Worm (Caenorhabditis elegans) whole organism, L4 larva: Measurements from ENCODE around the gene nhr-88.

ENCODE experiments used
- D1046.2 ChIP-seq: fragments of 200-800 bp; sonication (Bioruptor generic); IDR thresholded peaks from 2 replicates; pipeline ENCODE4 v1.3.6; 2022; ENCODE audit warnings: missing genetic modification characterization, missing compliant biosample characterization
- F26F4.8 ChIP-seq: fragments of 200-800 bp; sonication (Bioruptor generic); conservative IDR thresholded peaks from 2 replicates; pipeline ENCODE4 v1.3.6; 2022; ENCODE audit warnings: missing genetic modification characterization, missing compliant biosample characterization
- F37D6.2 ChIP-seq: sonication (generic microtip); optimal IDR thresholded peaks from 2 replicates; lab custom pipeline; 2016; ENCODE audit warnings: mild to moderate bottlenecking, missing genetic modification characterization, missing compliant biosample characterization
- F49E8.2 ChIP-seq: sonication (generic microtip); optimal IDR thresholded peaks from 2 replicates; lab custom pipeline; 2016; ENCODE audit warnings: missing compliant biosample characterization, mild to moderate bottlenecking, missing genetic modification characterization, borderline replicate concordance
- R02D3.7 ChIP-seq: fragments of 150-350 bp; sonication (generic microtip); optimal IDR thresholded peaks from 3 replicates; lab custom pipeline; 2014; ENCODE audit warnings: missing biosample characterization, missing genetic modification characterization
- T26A8.4 ChIP-seq: fragments of 200-800 bp; sonication (Bioruptor generic); IDR thresholded peaks from 2 replicates; pipeline ENCODE4 v1.3.6; 2022; ENCODE audit warnings: missing genetic modification characterization, missing compliant biosample characterization
- Y5F2A.4 ChIP-seq: fragments of 200-800 bp; sonication (Bioruptor generic); optimal IDR thresholded peaks from 2 replicates; lab custom pipeline; 2018; ENCODE audit warnings: mild to moderate bottlenecking, missing genetic modification characterization, missing compliant biosample characterization
- ZK337.2 ChIP-seq: fragments of 200-800 bp; sonication (Bioruptor generic); IDR thresholded peaks from 2 replicates; pipeline ENCODE4 v1.3.6; 2022; ENCODE audit warnings: missing genetic modification reagents, missing genetic modification characterization, missing compliant biosample characterization
- ZK546.5 ChIP-seq, 2 experiments: sonication (generic microtip); optimal IDR thresholded peaks; 2 replicates each; lab custom pipeline; 2017; ENCODE audit warnings: missing biosample characterization in 2 of 2, missing genetic modification characterization in 2 of 2
- ceh-20 ChIP-seq: fragments of 200-800 bp; sonication (Bioruptor generic); IDR thresholded peaks from 2 replicates; pipeline ENCODE4 v1.3.6; 2022; ENCODE audit warnings: missing genetic modification reagents, missing genetic modification characterization, missing compliant biosample characterization
- ceh-44 ChIP-seq: fragments of 200-800 bp; sonication (Bioruptor generic); IDR thresholded peaks from 2 replicates; pipeline ENCODE4 v1.3.6; 2022; ENCODE audit warnings: missing genetic modification reagents, missing genetic modification characterization, missing compliant biosample characterization
- ceh-62 ChIP-seq: sonication (generic microtip); optimal IDR thresholded peaks from 2 replicates; lab custom pipeline; 2017; ENCODE audit warnings: missing biosample characterization, missing genetic modification characterization
- cey-2 ChIP-seq: sonication (generic microtip); optimal IDR thresholded peaks from 3 replicates; lab custom pipeline; 2017; ENCODE audit warnings: missing genetic modification characterization, mild to moderate bottlenecking, missing compliant biosample characterization, antibody characterized with exemption, borderline replicate concordance; ENCODE audit not compliant: insufficient read depth
- daf-16 ChIP-seq, 3 experiments: sonication (generic microtip); optimal IDR thresholded peaks; 2 replicates each; lab custom pipeline; 2016 to 2017; ENCODE audit warnings: missing genetic modification characterization in 3 of 3, missing genetic modification reagents in 3 of 3, mild to moderate bottlenecking in 2 of 3, missing compliant biosample characterization in 2 of 3, missing biosample characterization in 1 of 3, moderate library complexity in 1 of 3
- daf-19 ChIP-seq: fragments of 200-800 bp; sonication (Bioruptor generic); conservative IDR thresholded peaks from 2 replicates; pipeline ENCODE4 v1.3.6; 2022; ENCODE audit warnings: missing genetic modification characterization, missing compliant biosample characterization
- dmd-8 ChIP-seq: fragments of 200-800 bp; sonication (Bioruptor generic); IDR thresholded peaks from 2 replicates; pipeline ENCODE4 v1.3.6; 2022; ENCODE audit warnings: missing genetic modification characterization, missing compliant biosample characterization
- dmd-9 ChIP-seq: fragments of 200-800 bp; sonication (Bioruptor generic); IDR thresholded peaks from 2 replicates; pipeline ENCODE4 v1.3.6; 2022; ENCODE audit warnings: missing genetic modification reagents, missing genetic modification characterization, missing compliant biosample characterization
- dpl-1 ChIP-seq: fragments of 150-350 bp; optimal IDR thresholded peaks from 2 replicates; lab custom pipeline; 2014; ENCODE audit warnings: missing biosample characterization, missing genetic modification reagents, missing genetic modification characterization
- duxl-1 ChIP-seq: sonication (generic microtip); optimal IDR thresholded peaks from 2 replicates; lab custom pipeline; 2016; ENCODE audit warnings: mild to moderate bottlenecking, missing genetic modification characterization, moderate library complexity, missing compliant biosample characterization; ENCODE audit not compliant: poor library complexity
- egl-27 ChIP-seq: sonication (generic microtip); optimal IDR thresholded peaks from 3 replicates; lab custom pipeline; 2017; ENCODE audit warnings: missing biosample characterization, missing genetic modification reagents, missing genetic modification characterization
- egl-43 ChIP-seq: fragments of 200-800 bp; sonication (Bioruptor generic); IDR thresholded peaks from 2 replicates; pipeline ENCODE4 v1.3.6; 2022; ENCODE audit warnings: missing genetic modification reagents, missing genetic modification characterization, missing compliant biosample characterization
- hif-1 ChIP-seq, 2 experiments: sonication (generic microtip); optimal IDR thresholded peaks; 2 replicates each; lab custom pipeline; 2016 to 2017; ENCODE audit warnings: missing compliant biosample characterization in 2 of 2, missing genetic modification characterization in 2 of 2, missing genetic modification reagents in 2 of 2, missing genotype in 2 of 2, mild to moderate bottlenecking in 1 of 2
- hmg-1.1 ChIP-seq: fragments of 200-800 bp; sonication (Bioruptor generic); IDR thresholded peaks from 2 replicates; pipeline ENCODE4 v1.3.6; 2022; ENCODE audit warnings: missing genetic modification reagents, missing genetic modification characterization, missing compliant biosample characterization
- jun-1 ChIP-seq: fragments of 150-350 bp; optimal IDR thresholded peaks from 2 replicates; lab custom pipeline; 2014; ENCODE audit warnings: missing biosample characterization, missing genetic modification reagents, missing genetic modification characterization
- lin-1 ChIP-seq: fragments of 200-800 bp; sonication (Bioruptor generic); IDR thresholded peaks from 2 replicates; pipeline ENCODE4 v1.3.6; 2022; ENCODE audit warnings: missing genetic modification reagents, missing genetic modification characterization, missing compliant biosample characterization
- lin-38 ChIP-seq: fragments of 200-800 bp; sonication (Bioruptor generic); IDR thresholded peaks from 2 replicates; pipeline ENCODE4 v1.3.6; 2022; ENCODE audit warnings: missing genetic modification reagents, missing genetic modification characterization, missing compliant biosample characterization
- lin-39 ChIP-seq: fragments of 150-350 bp; optimal IDR thresholded peaks from 2 replicates; lab custom pipeline; 2014; ENCODE audit warnings: missing biosample characterization, missing genetic modification reagents, missing genetic modification characterization
- madf-9 ChIP-seq: fragments of 200-800 bp; sonication (Bioruptor generic); conservative IDR thresholded peaks from 2 replicates; pipeline ENCODE4 v1.3.6; 2022; ENCODE audit warnings: missing genetic modification reagents, missing genetic modification characterization, missing compliant biosample characterization
- mdl-1 ChIP-seq, 2 experiments: fragments of 150-350 bp in 1 of 2; sonication (generic microtip) in 1 of 2; optimal IDR thresholded peaks; 2 replicates each; lab custom pipeline; 2014 to 2017; ENCODE audit warnings: missing biosample characterization in 2 of 2, missing genetic modification characterization in 2 of 2
- mep-1 ChIP-seq: fragments of 150-350 bp; sonication (generic microtip); optimal IDR thresholded peaks from 3 replicates; lab custom pipeline; 2014; ENCODE audit warnings: missing biosample characterization, missing genetic modification characterization
- mxl-2 ChIP-seq: fragments of 200-800 bp; sonication (Bioruptor generic); conservative IDR thresholded peaks from 2 replicates; pipeline ENCODE4 v1.3.6; 2022; ENCODE audit warnings: missing genetic modification reagents, missing genetic modification characterization, missing compliant biosample characterization
- mxl-3 ChIP-seq: fragments of 200-800 bp; sonication (Bioruptor generic); optimal IDR thresholded peaks from 2 replicates; lab custom pipeline; 2018; ENCODE audit warnings: mild to moderate bottlenecking, missing genetic modification characterization, missing compliant biosample characterization
- nhr-102 ChIP-seq: sonication (generic microtip); optimal IDR thresholded peaks from 2 replicates; lab custom pipeline; 2016; ENCODE audit warnings: mild to moderate bottlenecking, missing genetic modification characterization, moderate library complexity, missing compliant biosample characterization
- nhr-111 ChIP-seq: fragments of 200-800 bp; sonication (Bioruptor generic); optimal IDR thresholded peaks from 2 replicates; lab custom pipeline; 2018; ENCODE audit warnings: mild to moderate bottlenecking, missing genetic modification characterization, missing compliant biosample characterization
- nhr-237 ChIP-seq: sonication (generic microtip); optimal IDR thresholded peaks from 2 replicates; lab custom pipeline; 2017; ENCODE audit warnings: missing biosample characterization, missing genetic modification characterization
- nhr-25 ChIP-seq: sonication (generic microtip); optimal IDR thresholded peaks from 2 replicates; lab custom pipeline; 2017; ENCODE audit warnings: missing genetic modification characterization, mild to moderate bottlenecking, missing compliant biosample characterization, antibody characterized with exemption, moderate library complexity, borderline replicate concordance; ENCODE audit not compliant: insufficient read depth
- nhr-6 ChIP-seq: fragments of 150-350 bp; optimal IDR thresholded peaks from 2 replicates; lab custom pipeline; 2014; ENCODE audit warnings: missing biosample characterization, missing genetic modification characterization
- nhr-77 ChIP-seq: fragments of 150-350 bp; optimal IDR thresholded peaks from 2 replicates; lab custom pipeline; 2014; ENCODE audit warnings: missing biosample characterization, missing genetic modification characterization
- php-3 ChIP-seq: fragments of 200-800 bp; sonication (Bioruptor generic); IDR thresholded peaks from 2 replicates; pipeline ENCODE4 v1.3.6; 2022; ENCODE audit warnings: missing genetic modification reagents, missing genetic modification characterization, missing compliant biosample characterization
- sdz-12 ChIP-seq: fragments of 200-800 bp; sonication (Bioruptor generic); optimal IDR thresholded peaks from 2 replicates; lab custom pipeline; 2018; ENCODE audit warnings: mild to moderate bottlenecking, missing genetic modification characterization, missing compliant biosample characterization
- set-16 ChIP-seq: fragments of 200-800 bp; sonication (Bioruptor generic); IDR thresholded peaks from 2 replicates; pipeline ENCODE4 v1.3.6; 2022; ENCODE audit warnings: missing genetic modification reagents, missing genetic modification characterization, missing compliant biosample characterization
- skn-1 ChIP-seq: fragments of 150-350 bp; optimal IDR thresholded peaks from 2 replicates; lab custom pipeline; 2014; ENCODE audit warnings: missing biosample characterization, missing genetic modification characterization
- snpc-1.2 ChIP-seq: fragments of 200-800 bp; sonication (Bioruptor generic); IDR thresholded peaks from 2 replicates; pipeline ENCODE4 v1.3.6; 2022; ENCODE audit warnings: missing genetic modification reagents, missing genetic modification characterization, missing compliant biosample characterization
- spr-1 ChIP-seq: sonication (generic microtip); optimal IDR thresholded peaks from 2 replicates; lab custom pipeline; 2016; ENCODE audit warnings: mild to moderate bottlenecking, missing genetic modification characterization, missing compliant biosample characterization
- tag-97 ChIP-seq: fragments of 200-800 bp; sonication (Bioruptor generic); IDR thresholded peaks from 2 replicates; pipeline ENCODE4 v1.3.6; 2022; ENCODE audit warnings: missing genetic modification characterization, missing compliant biosample characterization
- tra-1 ChIP-seq: fragments of 200-800 bp; sonication (Bioruptor generic); IDR thresholded peaks from 2 replicates; pipeline ENCODE4 v1.3.6; 2022; ENCODE audit warnings: missing genetic modification reagents, missing genetic modification characterization, missing compliant biosample characterization
- unc-130 ChIP-seq: sonication (generic microtip); optimal IDR thresholded peaks from 2 replicates; lab custom pipeline; 2016; ENCODE audit warnings: missing genetic modification reagents, missing genetic modification characterization, missing compliant biosample characterization
- zag-1 ChIP-seq: fragments of 150-350 bp; optimal IDR thresholded peaks from 2 replicates; lab custom pipeline; 2014; ENCODE audit warnings: missing biosample characterization, missing genetic modification characterization
- zfp-3 ChIP-seq: fragments of 200-800 bp; sonication (Bioruptor generic); conservative IDR thresholded peaks from 2 replicates; pipeline ENCODE4 v1.3.6; 2022; ENCODE audit warnings: missing genetic modification reagents, missing genetic modification characterization, missing compliant biosample characterization
- ztf-7 ChIP-seq: fragments of 150-350 bp; optimal IDR thresholded peaks from 2 replicates; lab custom pipeline; 2014; ENCODE audit warnings: missing biosample characterization, missing genetic modification characterization

nhr-88 gene

DNA sequence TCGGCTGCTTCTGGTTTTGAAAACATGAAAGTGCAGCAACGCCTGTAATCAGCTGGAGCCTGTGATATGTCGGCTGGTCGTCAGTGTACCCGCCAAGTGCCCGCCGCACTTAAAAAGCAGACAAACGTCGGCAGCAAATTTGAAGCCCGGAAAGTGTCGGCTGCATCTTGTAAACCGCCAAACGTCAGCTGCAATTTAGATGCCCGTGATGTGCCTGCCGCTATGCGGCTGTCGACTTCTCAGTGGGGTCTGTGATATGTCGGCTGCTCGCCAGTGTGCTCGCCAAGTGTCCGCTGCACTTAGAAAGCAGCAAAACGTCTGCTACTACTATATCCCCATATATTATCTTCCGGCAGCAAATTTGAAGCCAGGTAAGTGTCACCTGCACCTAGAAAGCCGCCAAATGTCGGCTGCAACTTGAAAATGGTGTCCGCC, 10.7 kb downstream of the nhr-88 start (continued):
- TF ChIP-seq nhr-237 (no peak), unc-130 (GFP tag; lab: Kevin White, UChicago) (no peak), nhr-6 (no peak), R02D3.7 (tag; lab: Kevin White, UChicago) (no peak), mxl-3 (no peak), mep-1 (peak; percentile 14), F37D6.2 (no peak), cey-2 (tag; lab: Kevin White, UChicago) (no peak), hif-1 (tag; optimal IDR thresholded peaks at IDR 0.05; lab: Kevin White, UChicago) (no peak), zag-1 (no peak), mdl-1 (tag; optimal IDR thresholded peaks at IDR 0.05; lab: Kevin White, UChicago) (no peak), sdz-12 (GFP tag; lab: Kevin White, UChicago) (peak; percentile 41), lin-38 (GFP tag; lab: Robert Waterston, UW) (0 out of 2 replicates have a peak, but pooled peaks have one; percentile 5), nhr-111 (GFP tag; lab: Kevin White, UChicago) (peak; percentile 12), nhr-102 (tag; lab: Kevin White, UChicago) (no peak), lin-39 (tag; lab: Kevin White, UChicago) (no peak), egl-43 (GFP tag; lab: Robert Waterston, UW) (peak; percentile 75), ceh-20 (GFP tag; lab: Robert Waterston, UW) (no peak), set-16 (GFP tag; lab: Robert Waterston, UW) (peak; percentile 59), daf-19 (no peak), ztf-7 (no peak), madf-9 (GFP tag; lab: Robert Waterston, UW) (no peak), F49E8.2 (tag; lab: Kevin White, UChicago) (no peak), ceh-44 (no peak), ZK337.2 (GFP tag; lab: Robert Waterston, UW) (no peak), egl-27 (tag; lab: Kevin White, UChicago) (no peak), duxl-1 (tag; lab: Kevin White, UChicago) (no peak), hmg-1.1 (peak; percentile 41; the same call in 1 of the 2 replicates), jun-1 (tag; lab: Kevin White, UChicago) (no peak), dpl-1 (GFP tag; lab: Kevin White, UChicago) (no peak), Y5F2A.4 (GFP tag; lab: Kevin White, UChicago) (no peak), F26F4.8 (no peak), skn-1 (tag; lab: Kevin White, UChicago) (no peak), dmd-9 (no peak), dmd-8 (no peak), T26A8.4 (no peak), tag-97 (GFP tag; lab: Robert Waterston, UW) (no peak), php-3 (GFP tag; lab: Robert Waterston, UW) (0 out of 2 replicates have a peak, but pooled peaks have one; percentile 17), nhr-25 (no peak), spr-1 (no peak), D1046.2 (GFP tag; lab: Robert Waterston, UW) (no peak), daf-16 (GFP tag; optimal IDR thresholded peaks at IDR 0.05; lab: Kevin White, UChicago) (no peak), daf-16 (tag; optimal IDR thresholded peaks at IDR 0.05; lab: Kevin White, UChicago) (no peak), tra-1 (no peak), zfp-3 (GFP tag; lab: Robert Waterston, UW) (0 out of 2 replicates have a peak, but pooled peaks have one; percentile 53), nhr-77 (no peak), ceh-62 (tag; lab: Kevin White, UChicago) (no peak), ZK546.5 (tag; optimal IDR thresholded peaks at IDR 0.05; lab: Kevin White, UChicago) (no peak), lin-1 (GFP tag; lab: Robert Waterston, UW) (no peak), mxl-2 (GFP tag; lab: Robert Waterston, UW) (no peak), snpc-1.2 (0 out of 2 replicates have a peak, but pooled peaks have one; percentile 52)
